Fruit fly (Drosophila melanogaster): ENCODE results near the gene Cht11.

Cht11 gene

dm6 chrX:6854563-6854962, 5.2 kb upstream of the Cht11 start (continued):
- TF ChIP-seq CG32772 (GFP tag; IDR thresholded peaks at IDR 0.05) = peak; percentile 78
- peak; percentile 71 for TF ChIP-seq CG17361 (GFP tag; IDR thresholded peaks at IDR 0.05)
- TF ChIP-seq CG7987 (GFP tag; optimal IDR thresholded peaks at IDR 0.05) = peak; percentile 26
- peak; percentile 46 for TF ChIP-seq CTCF (GFP tag; optimal IDR thresholded peaks at IDR 0.05)
- no peak for TF ChIP-seq CkIIα-i1 (GFP tag; IDR thresholded peaks at IDR 0.05)
- peak; percentile 44 for TF ChIP-seq slou (GFP tag; optimal IDR thresholded peaks at IDR 0.05)
- TF ChIP-seq CG32767 (GFP tag; IDR thresholded peaks at IDR 0.05) = peak; percentile 48; the same call in 1 of the 2 replicates
- TF ChIP-seq bowl (GFP tag; IDR thresholded peaks at IDR 0.05) = no peak
- peak; percentile 46 for TF ChIP-seq jing (GFP tag; optimal IDR thresholded peaks at IDR 0.05)
- 0 out of 2 replicates have a peak, but pooled peaks have one; percentile 45 for TF ChIP-seq CG8765 (GFP tag; IDR thresholded peaks at IDR 0.05)
- TF ChIP-seq CG7928 (GFP tag; optimal IDR thresholded peaks at IDR 0.05) = peak; percentile 59
- no peak for TF ChIP-seq CG1024 (GFP tag; IDR thresholded peaks at IDR 0.05)
- TF ChIP-seq Xbp1 (GFP tag; optimal IDR thresholded peaks at IDR 0.05) = peak; percentile 81
- TF ChIP-seq nom (GFP tag; optimal IDR thresholded peaks at IDR 0.05) = no peak
- peak; percentile 77 for TF ChIP-seq fd96Cb (tag; optimal IDR thresholded peaks at IDR 0.05)
- TF ChIP-seq Dref (GFP tag; IDR thresholded peaks at IDR 0.05) = no peak
- peak; percentile 84 for TF ChIP-seq lmd (GFP tag; IDR thresholded peaks at IDR 0.05)
- peak; percentile 77; the same call in 2 of the 3 replicates for TF ChIP-seq CG34422 (GFP tag; IDR thresholded peaks at IDR 0.05)
- peak; percentile 85 for TF ChIP-seq CG2712 (tag; optimal IDR thresholded peaks at IDR 0.05)
- peak; percentile 28 for TF ChIP-seq CG10565 (GFP tag; optimal IDR thresholded peaks at IDR 0.05)
- no peak for TF ChIP-seq Trl (optimal IDR thresholded peaks at IDR 0.05)
- peak; percentile 53 for TF ChIP-seq Trl (GFP tag; optimal IDR thresholded peaks at IDR 0.05)
- no peak for TF ChIP-seq CG7963 (GFP tag; IDR thresholded peaks at IDR 0.05; ENCODE audit: partially characterized antibody)
- peak; percentile 82 for TF ChIP-seq tgo (GFP tag; IDR thresholded peaks at IDR 0.05)
- no peak for TF ChIP-seq CG31388 (GFP tag; optimal IDR thresholded peaks at IDR 0.05)
- peak; percentile 28 for TF ChIP-seq Ets97D (GFP tag; optimal IDR thresholded peaks at IDR 0.05)
- TF ChIP-seq CG11696 (GFP tag; IDR thresholded peaks at IDR 0.05) = peak; percentile 97
- peak; percentile 71 for TF ChIP-seq CG30431 (GFP tag; optimal IDR thresholded peaks at IDR 0.05)
- TF ChIP-seq CG34224 (GFP tag; IDR thresholded peaks at IDR 0.05; ENCODE audit: partially characterized antibody) = no peak
- TF ChIP-seq Scr (GFP tag; IDR thresholded peaks at IDR 0.05; ENCODE audit: partially characterized antibody) = no peak
- TF ChIP-seq Ptx1 (GFP tag; IDR thresholded peaks at IDR 0.05) = peak; percentile 87
- no peak for TF ChIP-seq CG43689 (GFP tag; IDR thresholded peaks at IDR 0.05)
- TF ChIP-seq Hmr (GFP tag; optimal IDR thresholded peaks at IDR 0.05) = peak; percentile 88
- TF ChIP-seq kah (GFP tag; optimal IDR thresholded peaks at IDR 0.05) = peak; percentile 60
- no peak for TF ChIP-seq CG17912 (GFP tag; optimal IDR thresholded peaks at IDR 0.05)
- TF ChIP-seq CG17612 (GFP tag; IDR thresholded peaks at IDR 0.05) = 0 out of 2 replicates have a peak, but pooled peaks have one; percentile 15
- no peak for TF ChIP-seq Atf3 (GFP tag; optimal IDR thresholded peaks at IDR 0.05)
- no peak for TF ChIP-seq vnd (GFP tag; IDR thresholded peaks at IDR 0.05; ENCODE audit: partially characterized antibody)
- peak; percentile 36 for TF ChIP-seq trh (GFP tag; optimal IDR thresholded peaks at IDR 0.05)
- no peak for TF ChIP-seq CG16779 (GFP tag; IDR thresholded peaks at IDR 0.05)
- peak; percentile 67 for TF ChIP-seq Dip3 (GFP tag; optimal IDR thresholded peaks at IDR 0.05)
- TF ChIP-seq CG16815 (GFP tag; optimal IDR thresholded peaks at IDR 0.05) = peak; percentile 60
- no peak for TF ChIP-seq CG33557 (GFP tag; optimal IDR thresholded peaks at IDR 0.05)
- no peak for TF ChIP-seq CG6791 (GFP tag; IDR thresholded peaks at IDR 0.05; ENCODE audit: partially characterized antibody)
- TF ChIP-seq CG10462 (GFP tag; optimal IDR thresholded peaks at IDR 0.05) = no peak
- TF ChIP-seq lab (GFP tag; optimal IDR thresholded peaks at IDR 0.05) = peak; percentile 93
- TF ChIP-seq HLH3B (GFP tag; IDR thresholded peaks at IDR 0.05) = peak; percentile 81
- TF ChIP-seq al (GFP tag; IDR thresholded peaks at IDR 0.05) = peak; percentile 64
- peak; percentile 83 for TF ChIP-seq Fer3 (tag; optimal IDR thresholded peaks at IDR 0.05)
- peak; percentile 76 for TF ChIP-seq CG13424 (tag; optimal IDR thresholded peaks at IDR 0.05)
- peak; percentile 87 for TF ChIP-seq grau (tag; optimal IDR thresholded peaks at IDR 0.05)
- TF ChIP-seq CG8388 (GFP tag; optimal IDR thresholded peaks at IDR 0.05) = peak; percentile 84
